Worm (Caenorhabditis elegans) whole organism, L3 larva: ENCODE measurements around the gene srw-63.

Source experiments
- ceh-16 ChIP-seq: sonication (generic microtip); optimal IDR thresholded peaks from 2 replicates; lab custom pipeline; 2017; ENCODE audit warnings: missing biosample characterization, missing genetic modification characterization
- ceh-82 ChIP-seq: fragments of 150-350 bp; optimal IDR thresholded peaks from 2 replicates; lab custom pipeline; 2014; ENCODE audit warnings: missing biosample characterization, missing genetic modification characterization
- elt-1 ChIP-seq: fragments of 150-350 bp; optimal IDR thresholded peaks from 2 replicates; lab custom pipeline; 2014; ENCODE audit warnings: missing biosample characterization, missing genetic modification characterization
- elt-3 ChIP-seq, 3 experiments: fragments of 150-350 bp in 1 of 3; sonication (generic microtip) in 2 of 3; optimal IDR thresholded peaks; 2 replicates in 2 of 3; 4 replicates in 1 of 3; lab custom pipeline; 2014 to 2017; ENCODE audit warnings: missing biosample characterization in 3 of 3, missing genetic modification characterization in 3 of 3
- lin-15B ChIP-seq: fragments of 150-350 bp; optimal IDR thresholded peaks from 2 replicates; lab custom pipeline; 2014; ENCODE audit warnings: missing biosample characterization, missing genetic modification characterization
- lin-39 ChIP-seq: fragments of 150-350 bp; optimal IDR thresholded peaks from 2 replicates; lab custom pipeline; 2018; ENCODE audit warnings: missing biosample characterization, missing genetic modification reagents, missing genetic modification characterization
- nhr-12 ChIP-seq: fragments of 150-350 bp; optimal IDR thresholded peaks from 2 replicates; lab custom pipeline; 2014; ENCODE audit warnings: missing biosample characterization, missing genetic modification characterization
- nhr-43 ChIP-seq: sonication (generic microtip); optimal IDR thresholded peaks from 2 replicates; lab custom pipeline; 2016; ENCODE audit warnings: mild to moderate bottlenecking, missing genetic modification characterization, missing compliant biosample characterization; ENCODE audit not compliant: poor library complexity, severe bottlenecking
- nhr-77 ChIP-seq: fragments of 150-350 bp; optimal IDR thresholded peaks from 2 replicates; lab custom pipeline; 2014; ENCODE audit warnings: missing biosample characterization, missing genetic modification characterization
- pqm-1 ChIP-seq: fragments of 150-350 bp; optimal IDR thresholded peaks from 2 replicates; lab custom pipeline; 2017; ENCODE audit warnings: missing biosample characterization, missing genetic modification characterization, inconsistent platforms
- snpc-4 ChIP-seq: fragments of 150-350 bp; optimal IDR thresholded peaks from 2 replicates; lab custom pipeline; 2014; ENCODE audit warnings: missing biosample characterization, missing genetic modification characterization
- ztf-4 ChIP-seq: fragments of 150-350 bp; optimal IDR thresholded peaks from 2 replicates; lab custom pipeline; 2014; ENCODE audit warnings: missing biosample characterization, missing genetic modification characterization

ce11 chrIV:14046777-14047176, 31.0 kb upstream of the srw-63 start:
- TF ChIP-seq pqm-1 (tag; lab: Kevin White, UChicago) (no peak), nhr-77 (tag; lab: Kevin White, UChicago) (no peak), nhr-43 (tag; lab: Kevin White, UChicago) (no peak), snpc-4 (tag; lab: Kevin White, UChicago) (no peak), ztf-4 (tag; lab: Kevin White, UChicago) (no peak), elt-3 (tag; optimal IDR thresholded peaks at IDR 0.05; lab: Kevin White, UChicago) (no peak), ceh-16 (no peak), lin-39 (no peak), ceh-82 (tag; lab: Kevin White, UChicago) (no peak), nhr-12 (tag; lab: Kevin White, UChicago) (no peak), lin-15B (tag; lab: Kevin White, UChicago) (no peak), elt-1 (tag; lab: Kevin White, UChicago) (no peak)
